Worm (Caenorhabditis elegans): ENCODE measurements around the gene str-238.
"Not testable (repeated sequence)": the region's sequence is repeated elsewhere in the genome, so short reads cannot be mapped to it uniquely, and the experiment has no call there.

Gene str-238

ce11 chrV:817182-817581 lies 52.4 kb downstream of the str-238 start, which contains the start of gene R13D11.1:
TSS of gene R13D11.1 (plus strand) at chrV:817482.
- TF ChIP-seq zip-11 (GFP tag; IDR thresholded peaks at IDR 0.05) (no peak), daf-16 (GFP tag; optimal IDR thresholded peaks at IDR 0.05) (no peak), daf-16 (tag; optimal IDR thresholded peaks at IDR 0.05) (no peak), skn-1 (tag; optimal IDR thresholded peaks at IDR 0.05) (no peak), mdt-29 (GFP tag; IDR thresholded peaks at IDR 0.05) (no peak), lin-15B (tag; optimal IDR thresholded peaks at IDR 0.05) (no peak), nhr-41 (GFP tag; IDR thresholded peaks at IDR 0.05) (no peak), zag-1 (tag; optimal IDR thresholded peaks at IDR 0.05) (no peak), nhr-25 (tag; optimal IDR thresholded peaks at IDR 0.05; ENCODE audit: borderline replicate concordance, insufficient read depth) (no peak), ZK337.2 (GFP tag; IDR thresholded peaks at IDR 0.05) (no peak), hmg-1.1 (GFP tag; IDR thresholded peaks at IDR 0.05) (no peak), sdz-12 (GFP tag; optimal IDR thresholded peaks at IDR 0.05) (no peak), ceh-20 (GFP tag; IDR thresholded peaks at IDR 0.05) (no peak), tag-97 (GFP tag; IDR thresholded peaks at IDR 0.05) (no peak), ceh-28 (tag; optimal IDR thresholded peaks at IDR 0.05) (no peak), aha-1 (tag) (no peak), lin-29 (GFP tag; IDR thresholded peaks at IDR 0.05) (no peak), Y48G9A.11 (GFP tag; IDR thresholded peaks at IDR 0.05) (no peak)

- peak in 1 of 2 experiments; percentile 30 for TF ChIP-seq unc-62 (GFP tag; optimal IDR thresholded peaks at IDR 0.05 in 1 of 2)
- TF ChIP-seq unc-62 (tag; optimal IDR thresholded peaks at IDR 0.05): not testable (repeated sequence)
Measured at ce11 chrV:820629-821028, 55.8 kb downstream of the str-238 start, which contains the start of gene srx-32. TSS of gene srx-32 (minus strand) at chrV:820729.
